Worm (Caenorhabditis elegans) whole organism, late embryonic: ENCODE measurements around the gene emre-1.

ENCODE experiments used
- C08G9.2 ChIP-seq: sonication (generic microtip); optimal IDR thresholded peaks from 2 replicates; lab custom pipeline; 2016; ENCODE audit warnings: mild to moderate bottlenecking, missing genetic modification characterization, moderate library complexity, missing compliant biosample characterization
- F13H6.1 ChIP-seq: sonication (generic microtip); optimal IDR thresholded peaks from 2 replicates; lab custom pipeline; 2016; ENCODE audit warnings: missing genetic modification characterization, missing compliant biosample characterization
- T23F11.4 ChIP-seq: fragments of 200-800 bp; sonication (Bioruptor generic); optimal IDR thresholded peaks from 2 replicates; lab custom pipeline; 2018; ENCODE audit warnings: mild to moderate bottlenecking, missing genetic modification characterization, missing compliant biosample characterization
- Y22D7AL.16 ChIP-seq: sonication (generic microtip); optimal IDR thresholded peaks from 2 replicates; lab custom pipeline; 2016; ENCODE audit warnings: missing genetic modification characterization, missing compliant biosample characterization
- ama-1 ChIP-seq: fragments of 150-350 bp; optimal IDR thresholded peaks from 2 replicates; lab custom pipeline; 2014
- ceh-14 ChIP-seq: sonication (generic microtip); optimal IDR thresholded peaks from 2 replicates; lab custom pipeline; 2016; ENCODE audit warnings: missing genotype, missing genetic modification characterization, missing compliant biosample characterization
- ceh-19 ChIP-seq: fragments of 200-800 bp; sonication (Bioruptor generic); optimal IDR thresholded peaks from 2 replicates; lab custom pipeline; 2018; ENCODE audit warnings: mild to moderate bottlenecking, missing genetic modification characterization, missing compliant biosample characterization
- ceh-24 ChIP-seq: sonication (generic microtip); optimal IDR thresholded peaks from 2 replicates; lab custom pipeline; 2016; ENCODE audit warnings: mild to moderate bottlenecking, missing genetic modification characterization, missing compliant biosample characterization
- ceh-45 ChIP-seq: fragments of 200-800 bp; sonication (Bioruptor generic); IDR thresholded peaks from 2 replicates; pipeline ENCODE4 v1.3.6; 2022; ENCODE audit warnings: missing genetic modification reagents, missing genetic modification characterization, missing compliant biosample characterization
- ceh-48 ChIP-seq: sonication (generic microtip); optimal IDR thresholded peaks from 2 replicates; lab custom pipeline; 2016; ENCODE audit warnings: missing genetic modification characterization, inconsistent platforms, missing compliant biosample characterization
- dve-1 ChIP-seq: sonication (generic microtip); optimal IDR thresholded peaks from 2 replicates; lab custom pipeline; 2017; ENCODE audit warnings: antibody characterized with exemption, mild to moderate bottlenecking, missing genetic modification characterization, missing compliant biosample characterization
- elt-2 ChIP-seq: sonication (generic microtip); optimal IDR thresholded peaks from 2 replicates; lab custom pipeline; 2016; ENCODE audit warnings: missing genetic modification reagents, missing genetic modification characterization, missing compliant biosample characterization
- elt-4 ChIP-seq: sonication (generic microtip); optimal IDR thresholded peaks from 2 replicates; lab custom pipeline; 2016; ENCODE audit warnings: missing genetic modification characterization, missing compliant biosample characterization
- ets-4 ChIP-seq: sonication (generic microtip); optimal IDR thresholded peaks from 2 replicates; lab custom pipeline; 2016; ENCODE audit warnings: missing genetic modification characterization, missing compliant biosample characterization
- fax-1 ChIP-seq: sonication (generic microtip); optimal IDR thresholded peaks from 2 replicates; lab custom pipeline; 2016; ENCODE audit warnings: missing genotype, missing genetic modification characterization, missing compliant biosample characterization
- fkh-10 ChIP-seq: fragments of 150-350 bp; optimal IDR thresholded peaks from 2 replicates; lab custom pipeline; 2014; ENCODE audit warnings: missing biosample characterization, missing genetic modification reagents, missing genetic modification characterization
- fkh-6 ChIP-seq: sonication (generic microtip); optimal IDR thresholded peaks from 2 replicates; lab custom pipeline; 2016; ENCODE audit warnings: missing genetic modification characterization, missing compliant biosample characterization
- gmeb-2 ChIP-seq: sonication (generic microtip); optimal IDR thresholded peaks from 2 replicates; lab custom pipeline; 2016; ENCODE audit warnings: missing genetic modification characterization, inconsistent platforms, missing compliant biosample characterization
- hlh-13 ChIP-seq: fragments of 200-800 bp; sonication (Bioruptor generic); optimal IDR thresholded peaks from 2 replicates; lab custom pipeline; 2018; ENCODE audit warnings: mild to moderate bottlenecking, missing genetic modification characterization, missing compliant biosample characterization
- lim-6 ChIP-seq: sonication (generic microtip); optimal IDR thresholded peaks from 2 replicates; lab custom pipeline; 2016; ENCODE audit warnings: missing genetic modification characterization, missing compliant biosample characterization
- nhr-11 ChIP-seq: fragments of 150-350 bp; optimal IDR thresholded peaks from 2 replicates; lab custom pipeline; 2014; ENCODE audit warnings: missing biosample characterization, missing genetic modification characterization
- nhr-232 ChIP-seq: sonication (generic microtip); optimal IDR thresholded peaks from 2 replicates; lab custom pipeline; 2016; ENCODE audit warnings: missing genetic modification characterization, missing compliant biosample characterization
- npax-4 ChIP-seq: sonication (generic microtip); optimal IDR thresholded peaks from 2 replicates; lab custom pipeline; 2016; ENCODE audit warnings: missing genetic modification characterization, missing compliant biosample characterization
- odd-2 ChIP-seq: sonication (generic microtip); optimal IDR thresholded peaks from 2 replicates; lab custom pipeline; 2017; ENCODE audit warnings: antibody characterized with exemption, mild to moderate bottlenecking, missing genetic modification characterization, missing compliant biosample characterization
- pag-3 ChIP-seq: sonication (generic microtip); optimal IDR thresholded peaks from 2 replicates; lab custom pipeline; 2016; ENCODE audit warnings: missing compliant biosample characterization, missing genetic modification characterization, borderline replicate concordance
- pax-1 ChIP-seq: fragments of 150-350 bp; optimal IDR thresholded peaks from 2 replicates; lab custom pipeline; 2014; ENCODE audit warnings: missing biosample characterization, missing genetic modification characterization
- pha-2 ChIP-seq: sonication (generic microtip); optimal IDR thresholded peaks from 2 replicates; lab custom pipeline; 2017; ENCODE audit warnings: mild to moderate bottlenecking, missing genetic modification characterization, missing compliant biosample characterization
- pha-4 ChIP-seq: fragments of 150-350 bp; optimal IDR thresholded peaks from 2 replicates; lab custom pipeline; 2018; ENCODE audit warnings: missing biosample characterization, missing genetic modification reagents, missing genetic modification characterization
- pros-1 ChIP-seq: fragments of 150-350 bp; optimal IDR thresholded peaks from 2 replicates; lab custom pipeline; 2014; ENCODE audit warnings: missing biosample characterization, missing genetic modification reagents, missing genetic modification characterization
- sox-2 ChIP-seq: fragments of 200-800 bp; sonication (Bioruptor generic); IDR thresholded peaks from 2 replicates; pipeline ENCODE4 v1.3.6; 2022; ENCODE audit warnings: missing genetic modification reagents, missing genetic modification characterization, missing compliant biosample characterization
- syd-9 ChIP-seq: sonication (generic microtip); optimal IDR thresholded peaks from 2 replicates; lab custom pipeline; 2016; ENCODE audit warnings: mild to moderate bottlenecking, missing genetic modification characterization, moderate library complexity, missing compliant biosample characterization
- tbx-2 ChIP-seq: sonication (generic microtip); optimal IDR thresholded peaks from 2 replicates; lab custom pipeline; 2016; ENCODE audit warnings: missing genetic modification characterization, missing compliant biosample characterization
- ttx-3 ChIP-seq: sonication (generic microtip); optimal IDR thresholded peaks from 2 replicates; lab custom pipeline; 2016; ENCODE audit warnings: missing genetic modification reagents, missing genetic modification characterization, missing compliant biosample characterization
- unc-42 ChIP-seq: sonication (generic microtip); optimal IDR thresholded peaks from 2 replicates; lab custom pipeline; 2016; ENCODE audit warnings: missing genotype, missing genetic modification characterization, missing compliant biosample characterization
- unc-86 ChIP-seq: sonication (generic microtip); optimal IDR thresholded peaks from 2 replicates; lab custom pipeline; 2016; ENCODE audit warnings: missing genetic modification characterization, missing compliant biosample characterization
- zip-5 ChIP-seq: sonication (generic microtip); optimal IDR thresholded peaks from 2 replicates; lab custom pipeline; 2016; ENCODE audit warnings: missing genetic modification characterization, missing compliant biosample characterization

Gene emre-1

ce11 chrX:14988160-14988559 is 8.7 kb downstream of the emre-1 start:
- TF ChIP-seq sox-2 (GFP tag; lab: Robert Waterston, UW) (no peak), npax-4 (no peak), fkh-6 (tag; lab: Kevin White, UChicago) (no peak), zip-5 (tag; lab: Kevin White, UChicago) (no peak), nhr-11 (tag; lab: Kevin White, UChicago) (no peak), hlh-13 (no peak), ceh-48 (tag; lab: Kevin White, UChicago) (no peak), dve-1 (tag; lab: Kevin White, UChicago) (no peak), nhr-232 (tag; lab: Kevin White, UChicago) (no peak), tbx-2 (no peak), ceh-14 (tag; lab: Kevin White, UChicago) (no peak), syd-9 (tag; lab: Kevin White, UChicago) (no peak), pha-4 (no peak), F13H6.1 (tag; lab: Kevin White, UChicago) (no peak), unc-42 (tag; lab: Kevin White, UChicago) (no peak), ets-4 (tag; lab: Kevin White, UChicago) (no peak), pag-3 (tag; lab: Kevin White, UChicago) (no peak), ceh-24 (tag; lab: Kevin White, UChicago) (no peak), unc-86 (tag; lab: Kevin White, UChicago) (no peak), T23F11.4 (GFP tag; lab: Kevin White, UChicago) (no peak)
- TF ChIP-seq, all 69 proteins: peak for 0

DNA sequence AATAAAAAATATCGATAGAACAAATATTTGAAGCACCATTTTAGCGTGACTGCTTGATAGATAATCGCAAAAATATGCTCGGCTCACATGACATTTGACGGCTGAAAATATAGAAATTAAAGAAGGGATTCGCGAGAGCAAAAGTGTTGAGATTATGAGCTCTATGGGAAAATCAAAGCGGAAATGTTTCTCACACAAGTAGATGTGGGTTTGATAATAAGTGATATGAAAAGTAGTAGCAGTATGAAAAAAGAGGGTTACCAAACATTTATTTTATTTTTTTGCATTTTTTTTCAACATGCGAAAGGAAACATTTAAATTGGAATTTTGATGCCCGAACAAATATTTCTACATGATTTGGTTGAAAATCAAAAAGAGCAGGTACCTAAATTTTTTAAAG is 11.8 kb downstream of the emre-1 start, which contains the start of gene iglr-1:
Gene iglr-1, minus strand, starts transcription at position 101 of the 400 bp plus-strand sequence.
- TF ChIP-seq unc-42 (tag; lab: Kevin White, UChicago) (no peak), pha-4 (no peak), fkh-6 (tag; lab: Kevin White, UChicago) (no peak), Y22D7AL.16 (tag; lab: Kevin White, UChicago) (no peak), pha-2 (tag; lab: Kevin White, UChicago) (no peak), ama-1 (lab: Kevin White, UChicago) (no peak), pax-1 (no peak), elt-4 (no peak), elt-2 (tag; lab: Kevin White, UChicago) (no peak), unc-86 (tag; lab: Kevin White, UChicago) (no peak), lim-6 (tag; lab: Kevin White, UChicago) (no peak), hlh-13 (no peak), fax-1 (tag; lab: Kevin White, UChicago) (no peak), gmeb-2 (tag; lab: Kevin White, UChicago) (no peak), sox-2 (GFP tag; lab: Robert Waterston, UW) (no peak), ceh-45 (no peak)
- TF ChIP-seq, all 69 proteins: peak for 0

ce11 chrX:14993744-14994143 is 14.3 kb downstream of the emre-1 start:
- TF ChIP-seq gmeb-2 (tag; lab: Kevin White, UChicago) (no peak), unc-42 (tag; lab: Kevin White, UChicago) (peak; percentile 71)
- TF ChIP-seq, all 69 proteins: peak for 1

DNA sequence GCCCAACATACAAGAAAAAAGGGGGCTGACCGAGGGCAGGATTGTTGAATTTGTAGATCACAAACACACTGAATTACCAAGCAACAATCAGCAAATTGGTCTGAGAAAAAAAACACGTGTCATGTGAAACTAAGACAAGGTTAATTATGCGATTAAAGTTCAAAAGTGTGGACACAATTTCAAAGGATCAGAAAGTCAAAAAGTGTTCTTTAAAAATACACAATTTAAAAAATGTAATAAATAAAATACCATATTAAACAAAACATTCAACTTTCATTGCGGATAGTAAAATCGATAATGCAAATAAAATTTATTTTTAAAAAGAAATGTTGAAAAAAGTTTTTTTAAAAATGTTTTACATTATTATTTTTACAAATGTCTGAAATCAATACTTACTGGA is 19.6 kb downstream of the emre-1 start, which contains the start of gene cutl-3:
Gene cutl-3, minus strand, starts transcription at position 101 of the 400 bp plus-strand sequence.
- TF ChIP-seq sox-2 (GFP tag; lab: Robert Waterston, UW) = no peak
- TF ChIP-seq dve-1 (tag; lab: Kevin White, UChicago) = no peak
- no peak for TF ChIP-seq fkh-6 (tag; lab: Kevin White, UChicago)
- TF ChIP-seq C08G9.2 (tag; lab: Kevin White, UChicago) = no peak
- TF ChIP-seq ceh-19 = no peak
- TF ChIP-seq pros-1 (tag; lab: Kevin White, UChicago) = no peak
- no peak for TF ChIP-seq odd-2 (tag; lab: Kevin White, UChicago)
- no peak for TF ChIP-seq nhr-11 (tag; lab: Kevin White, UChicago)
- no peak for TF ChIP-seq lim-6 (tag; lab: Kevin White, UChicago)
- no peak for TF ChIP-seq ama-1 (lab: Kevin White, UChicago)
- TF ChIP-seq ttx-3 = no peak
- TF ChIP-seq fkh-10 (GFP tag; lab: Kevin White, UChicago) = no peak
